Fruit fly (Drosophila melanogaster) whole organism, embryonic: ENCODE measurements around the gene CG43800.

Experiments used
- Antp ChIP-seq: fragments of 200-800 bp; sonication (Bioruptor generic); optimal IDR thresholded peaks from 3 replicates; lab custom pipeline; 2016; ENCODE audit warnings: missing biosample characterization, missing genetic modification characterization
- Atf-2 ChIP-seq: fragments of 200-800 bp; sonication (Bioruptor generic); optimal IDR thresholded peaks from 2 replicates; lab custom pipeline; 2016; ENCODE audit warnings: missing biosample characterization, missing genetic modification characterization
- CG10267 ChIP-seq: fragments of 200-800 bp; sonication (Bioruptor generic); optimal IDR thresholded peaks from 2 replicates; lab custom pipeline; 2018; ENCODE audit warnings: missing biosample characterization, mild to moderate bottlenecking, missing genetic modification characterization, moderate library complexity
- CG10462 ChIP-seq: fragments of 200-800 bp; sonication (Bioruptor generic); optimal IDR thresholded peaks from 2 replicates; lab custom pipeline; 2016; ENCODE audit warnings: missing biosample characterization, missing genetic modification characterization
- CG11696 ChIP-seq: fragments of 200-800 bp; sonication (Bioruptor generic); IDR thresholded peaks from 2 replicates; pipeline ENCODE4 v1.3.6; 2022; ENCODE audit warnings: missing biosample characterization, missing genetic modification characterization
- CG13424 ChIP-seq: fragments of 200-800 bp; sonication (Bioruptor generic); optimal IDR thresholded peaks from 2 replicates; lab custom pipeline; 2019; ENCODE audit warnings: missing biosample characterization, mild to moderate bottlenecking, missing genetic modification characterization, moderate library complexity
- CG14667 ChIP-seq: fragments of 200-800 bp; sonication (Bioruptor generic); IDR thresholded peaks from 2 replicates; pipeline ENCODE4 v1.3.6; 2022; ENCODE audit warnings: missing biosample characterization, missing genetic modification characterization
- CG14860 ChIP-seq: fragments of 200-800 bp; sonication (Bioruptor generic); IDR thresholded peaks from 3 replicates; pipeline ENCODE4 v1.3.6; 2022; ENCODE audit warnings: missing biosample characterization, missing genetic modification characterization; ENCODE audit not compliant: partially characterized antibody
- CG16813 ChIP-seq: fragments of 200-800 bp; sonication (Bioruptor generic); IDR thresholded peaks from 3 replicates; pipeline ENCODE4 v1.3.6; 2022; ENCODE audit warnings: missing biosample characterization, missing genetic modification characterization; ENCODE audit not compliant: partially characterized antibody
- CG16863 ChIP-seq: fragments of 200-800 bp; sonication (Bioruptor generic); optimal IDR thresholded peaks from 3 replicates; lab custom pipeline; 2016; ENCODE audit warnings: missing biosample characterization, missing genetic modification characterization
- CG17829 ChIP-seq: fragments of 200-800 bp; optimal IDR thresholded peaks from 2 replicates; lab custom pipeline; 2019; ENCODE audit warnings: missing biosample characterization, mild to moderate bottlenecking, missing genetic modification characterization, moderate library complexity
- CG2199 ChIP-seq: fragments of 200-800 bp; sonication (Bioruptor generic); IDR thresholded peaks from 3 replicates; pipeline ENCODE4 v1.3.6; 2022; ENCODE audit warnings: missing biosample characterization, missing genetic modification characterization
- CG2678 ChIP-seq: fragments of 200-800 bp; sonication (Bioruptor generic); optimal IDR thresholded peaks from 3 replicates; lab custom pipeline; 2019; ENCODE audit warnings: missing biosample characterization, mild to moderate bottlenecking, missing genetic modification characterization, moderate library complexity
- CG30431 ChIP-seq: fragments of 200-800 bp; sonication (Bioruptor generic); optimal IDR thresholded peaks from 2 replicates; lab custom pipeline; 2017; ENCODE audit warnings: missing biosample characterization, missing genetic modification characterization
- CG31224 ChIP-seq: fragments of 200-800 bp; sonication (Bioruptor generic); IDR thresholded peaks from 2 replicates; pipeline ENCODE4 v1.3.6; 2022; ENCODE audit warnings: missing biosample characterization, missing genetic modification characterization
- CG4617 ChIP-seq: fragments of 200-800 bp; sonication (Bioruptor generic); optimal IDR thresholded peaks from 3 replicates; lab custom pipeline; 2016; ENCODE audit warnings: missing biosample characterization, missing genetic modification characterization, borderline replicate concordance
- CG7963 ChIP-seq: fragments of 200-800 bp; sonication (Bioruptor generic); IDR thresholded peaks from 3 replicates; pipeline ENCODE4 v1.3.6; 2022; ENCODE audit warnings: missing biosample characterization, missing genetic modification characterization; ENCODE audit not compliant: partially characterized antibody
- CG8924 ChIP-seq: fragments of 200-800 bp; optimal IDR thresholded peaks from 3 replicates; lab custom pipeline; 2019; ENCODE audit warnings: missing biosample characterization, mild to moderate bottlenecking, missing genetic modification characterization, moderate library complexity
- D19B ChIP-seq: fragments of 200-800 bp; sonication (Bioruptor generic); optimal IDR thresholded peaks from 2 replicates; lab custom pipeline; 2017; ENCODE audit warnings: missing biosample characterization, mild to moderate bottlenecking, missing genetic modification characterization
- Dp ChIP-seq: fragments of 200-800 bp; sonication (Bioruptor generic); optimal IDR thresholded peaks from 2 replicates; lab custom pipeline; 2018; ENCODE audit warnings: missing biosample characterization, mild to moderate bottlenecking, missing genetic modification characterization, moderate library complexity
- Eip74EF ChIP-seq, 2 experiments: fragments of 200-800 bp in 1 of 2; fragments of >200 bp in 1 of 2; sonication (Bioruptor generic) in 1 of 2; optimal IDR thresholded peaks; 2 replicates each; lab custom pipeline; 2017 to 2019; ENCODE audit warnings: missing biosample characterization in 2 of 2, missing genetic modification characterization in 2 of 2, mild to moderate bottlenecking in 1 of 2, moderate library complexity in 1 of 2
- Fer1 ChIP-seq: fragments of 200-800 bp; sonication (Bioruptor generic); optimal IDR thresholded peaks from 2 replicates; lab custom pipeline; 2017; ENCODE audit warnings: missing biosample characterization, mild to moderate bottlenecking, missing genetic modification characterization
- HHEX ChIP-seq: fragments of 200-800 bp; sonication (Bioruptor generic); optimal IDR thresholded peaks from 3 replicates; lab custom pipeline; 2017; ENCODE audit warnings: missing biosample characterization, mild to moderate bottlenecking, missing genetic modification characterization, missing genetic modification reagents
- Lhr ChIP-seq: fragments of 200-800 bp; sonication (Bioruptor generic); optimal IDR thresholded peaks from 3 replicates; lab custom pipeline; 2017; ENCODE audit warnings: mild to moderate bottlenecking, missing biosample characterization, missing genetic modification reagents, missing genetic modification characterization
- MESR4 ChIP-seq: fragments of 200-800 bp; sonication (Bioruptor generic); optimal IDR thresholded peaks from 2 replicates; lab custom pipeline; 2018; ENCODE audit warnings: missing biosample characterization, mild to moderate bottlenecking, missing genetic modification characterization, moderate library complexity
- Max ChIP-seq: fragments of 200-800 bp; sonication (Bioruptor generic); optimal IDR thresholded peaks from 2 replicates; lab custom pipeline; 2016; ENCODE audit warnings: missing biosample characterization, mild to moderate bottlenecking, missing genetic modification characterization
- Nf-YB ChIP-seq: fragments of 200-800 bp; sonication (Bioruptor generic); optimal IDR thresholded peaks from 3 replicates; lab custom pipeline; 2019; ENCODE audit warnings: missing biosample characterization, mild to moderate bottlenecking, missing genetic modification characterization, moderate library complexity
- NfI ChIP-seq: fragments of 200-800 bp; sonication (Bioruptor generic); optimal IDR thresholded peaks from 3 replicates; lab custom pipeline; 2018; ENCODE audit warnings: missing biosample characterization, mild to moderate bottlenecking, missing genetic modification characterization, moderate library complexity
- Ravus ChIP-seq: fragments of 200-800 bp; sonication (Bioruptor generic); IDR thresholded peaks from 2 replicates; pipeline ENCODE4 v1.3.6; 2022; ENCODE audit warnings: missing biosample characterization, missing genetic modification characterization
- Vsx1 ChIP-seq: fragments of 200-800 bp; sonication (Bioruptor generic); optimal IDR thresholded peaks from 2 replicates; lab custom pipeline; 2017; ENCODE audit warnings: missing biosample characterization, mild to moderate bottlenecking, missing genetic modification characterization, missing genetic modification reagents
- ash1 ChIP-seq: fragments of 200-800 bp; sonication (Bioruptor generic); optimal IDR thresholded peaks from 2 replicates; lab custom pipeline; 2018; ENCODE audit warnings: missing biosample characterization, mild to moderate bottlenecking, missing genetic modification characterization
- dpn ChIP-seq, 2 experiments: fragments of 200-800 bp; sonication (Bioruptor generic); optimal IDR thresholded peaks; 3 replicates each; lab custom pipeline; 2016; ENCODE audit warnings: missing biosample characterization in 2 of 2, missing genetic modification characterization in 2 of 2
- emc ChIP-seq: fragments of 200-800 bp; sonication (Bioruptor generic); optimal IDR thresholded peaks from 2 replicates; lab custom pipeline; 2016; ENCODE audit warnings: missing biosample characterization, missing genetic modification characterization
- eyg ChIP-seq: fragments of 200-800 bp; sonication (Bioruptor generic); optimal IDR thresholded peaks from 3 replicates; lab custom pipeline; 2016; ENCODE audit warnings: missing biosample characterization, missing genetic modification characterization
- fd64A ChIP-seq: fragments of 200-800 bp; sonication (Bioruptor generic); optimal IDR thresholded peaks from 3 replicates; lab custom pipeline; 2018; ENCODE audit warnings: missing biosample characterization, mild to moderate bottlenecking, missing genetic modification characterization
- ftz-f1 ChIP-seq: fragments of 200-800 bp; sonication (Bioruptor generic); optimal IDR thresholded peaks from 2 replicates; lab custom pipeline; 2016; ENCODE audit warnings: missing biosample characterization, missing genetic modification characterization
- knrl ChIP-seq: fragments of 200-800 bp; sonication (Bioruptor generic); IDR thresholded peaks from 3 replicates; pipeline ENCODE4 v1.3.6; 2022; ENCODE audit warnings: missing biosample characterization, missing genetic modification characterization; ENCODE audit not compliant: partially characterized antibody
- maf-S ChIP-seq: fragments of 200-800 bp; sonication (Bioruptor generic); optimal IDR thresholded peaks from 2 replicates; lab custom pipeline; 2016; ENCODE audit warnings: missing biosample characterization, missing genetic modification characterization
- mld ChIP-seq: fragments of 200-800 bp; sonication (Bioruptor generic); IDR thresholded peaks from 3 replicates; pipeline ENCODE4 v1.3.6; 2022; ENCODE audit warnings: missing biosample characterization, missing genetic modification characterization; ENCODE audit not compliant: partially characterized antibody
- onecut ChIP-seq: fragments of 200-800 bp; sonication (Bioruptor generic); IDR thresholded peaks from 2 replicates; pipeline ENCODE4 v1.3.6; 2022; ENCODE audit warnings: missing biosample characterization, missing genetic modification characterization
- pho ChIP-seq: fragments of 200-800 bp; sonication (Bioruptor generic); optimal IDR thresholded peaks from 2 replicates; lab custom pipeline; 2016; ENCODE audit warnings: missing biosample characterization, missing genetic modification characterization
- pros ChIP-seq: fragments of 200-800 bp; sonication (Bioruptor generic); optimal IDR thresholded peaks from 3 replicates; lab custom pipeline; 2019; ENCODE audit warnings: missing biosample characterization, mild to moderate bottlenecking, missing genetic modification characterization, moderate library complexity
- run ChIP-seq: fragments of 200-800 bp; sonication (Bioruptor generic); optimal IDR thresholded peaks from 3 replicates; lab custom pipeline; 2018; ENCODE audit warnings: missing biosample characterization, mild to moderate bottlenecking, missing genetic modification characterization
- sd ChIP-seq: fragments of 200-800 bp; sonication (Bioruptor generic); optimal IDR thresholded peaks from 3 replicates; lab custom pipeline; 2018; ENCODE audit warnings: missing biosample characterization, mild to moderate bottlenecking, missing genetic modification characterization, moderate library complexity
- stc ChIP-seq: fragments of 200-800 bp; sonication (Bioruptor generic); IDR thresholded peaks from 2 replicates; pipeline ENCODE4 v1.3.6; 2022; ENCODE audit warnings: missing biosample characterization, missing genetic modification characterization
- sug ChIP-seq: fragments of 200-800 bp; optimal IDR thresholded peaks from 2 replicates; lab custom pipeline; 2019; ENCODE audit warnings: missing biosample characterization, mild to moderate bottlenecking, missing genetic modification characterization, moderate library complexity
- tin ChIP-seq: fragments of 200-800 bp; sonication (Bioruptor generic); optimal IDR thresholded peaks from 3 replicates; lab custom pipeline; 2016; ENCODE audit warnings: missing biosample characterization, missing genetic modification characterization
- toy ChIP-seq: fragments of 200-800 bp; sonication (Bioruptor generic); IDR thresholded peaks from 2 replicates; pipeline ENCODE4 v1.3.6; 2022; ENCODE audit warnings: missing biosample characterization, missing genetic modification characterization
- trh ChIP-seq: fragments of 200-800 bp; sonication (Bioruptor generic); optimal IDR thresholded peaks from 2 replicates; lab custom pipeline; 2016; ENCODE audit warnings: missing biosample characterization, missing genetic modification characterization
- unpg ChIP-seq: fragments of 200-800 bp; sonication (Bioruptor generic); optimal IDR thresholded peaks from 3 replicates; lab custom pipeline; 2018; ENCODE audit warnings: missing biosample characterization, mild to moderate bottlenecking, missing genetic modification characterization, moderate library complexity

CG43800 gene

dm6 chr2L:7265970-7266369 lies 33.4 kb upstream of the CG43800 start (continued):
- TF ChIP-seq Max (GFP tag; lab: Kevin White, UChicago): no peak
- no peak for TF ChIP-seq Ravus (GFP tag; lab: Robert Waterston, UW)
- no peak for TF ChIP-seq CG16813
- no peak for TF ChIP-seq ash1
- TF ChIP-seq CG10267 (tag; lab: Kevin White, UChicago): peak; percentile 48
- peak; percentile 16 to 35 for TF ChIP-seq dpn (GFP tag; optimal IDR thresholded peaks at IDR 0.05; lab: Kevin White, UChicago)
- no peak for TF ChIP-seq Dp (GFP tag; lab: Kevin White, UChicago)
- TF ChIP-seq CG8924 (tag; lab: Kevin White, UChicago): peak; percentile 9
- TF ChIP-seq pho (GFP tag; lab: Kevin White, UChicago): no peak
- TF ChIP-seq fd64A (GFP tag; lab: Kevin White, UChicago): no peak
- TF ChIP-seq CG14860 (GFP tag; lab: Robert Waterston, UW): no peak
- TF ChIP-seq D19B: no peak
- no peak for TF ChIP-seq Nf-YB (GFP tag; lab: Kevin White, UChicago)
- 0 out of 2 replicates have a peak, but pooled peaks have one; percentile 8 for TF ChIP-seq onecut (GFP tag; lab: Robert Waterston, UW)
- TF ChIP-seq CG10462 (GFP tag; lab: Kevin White, UChicago): peak; percentile 7
- TF ChIP-seq sug (tag; lab: Kevin White, UChicago): no peak
- no peak for TF ChIP-seq CG30431 (GFP tag; lab: Kevin White, UChicago)
- TF ChIP-seq Lhr (GFP tag; lab: Kevin White, UChicago): no peak
- peak; percentile 29 for TF ChIP-seq CG13424
- no peak for TF ChIP-seq NfI (GFP tag; lab: Kevin White, UChicago)
- TF ChIP-seq emc (GFP tag; lab: Kevin White, UChicago): no peak
- TF ChIP-seq CG16863 (GFP tag; lab: Kevin White, UChicago): no peak
- no peak for TF ChIP-seq maf-S
- TF ChIP-seq pros: no peak
- TF ChIP-seq Atf-2 (GFP tag; lab: Kevin White, UChicago): no peak
- TF ChIP-seq CG17829 (tag; lab: Kevin White, UChicago): no peak
- TF ChIP-seq ftz-f1 (GFP tag; lab: Kevin White, UChicago): no peak
- no peak for TF ChIP-seq knrl (GFP tag; lab: Robert Waterston, UW)
- no peak for TF ChIP-seq CG7963 (GFP tag; lab: Robert Waterston, UW)
- peak; percentile 34; the same call in 1 of the 2 replicates for TF ChIP-seq CG11696
- TF ChIP-seq Vsx1 (GFP tag; lab: Kevin White, UChicago): no peak
- TF ChIP-seq CG14667 (GFP tag; lab: Robert Waterston, UW): no peak
- no peak for TF ChIP-seq sd (tag; lab: Kevin White, UChicago)
- no peak for TF ChIP-seq Eip74EF (GFP tag; optimal IDR thresholded peaks at IDR 0.05; lab: Kevin White, UChicago)
- no peak for TF ChIP-seq Antp (GFP tag; lab: Kevin White, UChicago)
- TF ChIP-seq stc (GFP tag; lab: Robert Waterston, UW): peak; percentile 8; the same call in 1 of the 2 replicates
- TF ChIP-seq eyg (GFP tag; lab: Kevin White, UChicago): no peak
- TF ChIP-seq CG31224: no peak
- no peak for TF ChIP-seq trh (GFP tag; lab: Kevin White, UChicago)
- no peak for TF ChIP-seq Fer1 (GFP tag; lab: Kevin White, UChicago)
- TF ChIP-seq unpg (GFP tag; lab: Kevin White, UChicago): peak; percentile 39
- no peak for TF ChIP-seq toy (GFP tag; lab: Robert Waterston, UW)
- TF ChIP-seq CG2678: peak; percentile 46
- TF ChIP-seq mld (GFP tag; lab: Robert Waterston, UW): no peak
- TF ChIP-seq tin (GFP tag; lab: Kevin White, UChicago): peak; percentile 10
- TF ChIP-seq MESR4 (GFP tag; lab: Kevin White, UChicago): no peak
- TF ChIP-seq run (tag; lab: Kevin White, UChicago): no peak
- TF ChIP-seq CG4617 (GFP tag; lab: Kevin White, UChicago): no peak
- no peak for TF ChIP-seq HHEX (GFP tag; lab: Kevin White, UChicago)
- no peak for TF ChIP-seq CG2199 (GFP tag; lab: Robert Waterston, UW)
